Fruit fly (Drosophila melanogaster) whole organism, wandering third instar larva: Measurements from ENCODE around the gene TwdlC.

Experiments used
- CG32264 ChIP-seq: fragments of 200-800 bp; sonication (Bioruptor generic); optimal IDR thresholded peaks from 2 replicates; lab custom pipeline; 2016; ENCODE audit warnings: missing biosample characterization, missing genetic modification characterization
- CG9705 ChIP-seq: fragments of 200-800 bp; sonication (Bioruptor generic); optimal IDR thresholded peaks from 2 replicates; lab custom pipeline; 2018; ENCODE audit warnings: missing biosample characterization, mild to moderate bottlenecking, missing genetic modification characterization
- CrebA ChIP-seq: fragments of 200-800 bp; sonication (Bioruptor generic); optimal IDR thresholded peaks from 2 replicates; lab custom pipeline; 2016; ENCODE audit warnings: missing biosample characterization, mild to moderate bottlenecking, missing genetic modification characterization, borderline replicate concordance
- Dfd ChIP-seq: fragments of >200 bp; optimal IDR thresholded peaks from 2 replicates; lab custom pipeline; 2017; ENCODE audit warnings: missing biosample characterization, missing genetic modification characterization
- Dif ChIP-seq: fragments of 200-275, 200-300 bp; sonication (Bioruptor generic); optimal IDR thresholded peaks from 2 replicates; lab custom pipeline; 2018; ENCODE audit warnings: missing biosample characterization, missing genetic modification characterization; ENCODE audit not compliant: partially characterized antibody
- HLH106 ChIP-seq: fragments of 200-800 bp; optimal IDR thresholded peaks from 3 replicates; lab custom pipeline; 2019; ENCODE audit warnings: missing biosample characterization, mild to moderate bottlenecking, missing genetic modification characterization, moderate library complexity
- Hnf4 ChIP-seq: fragments of 200-800 bp; sonication (Bioruptor generic); optimal IDR thresholded peaks from 2 replicates; lab custom pipeline; 2016; ENCODE audit warnings: missing biosample characterization, mild to moderate bottlenecking, missing genetic modification characterization
- Hr78 ChIP-seq: fragments of >200 bp; optimal IDR thresholded peaks from 2 replicates; lab custom pipeline; 2017; ENCODE audit warnings: missing biosample characterization, missing genetic modification characterization
- Hr83 ChIP-seq: fragments of 200-300 bp; sonication (Bioruptor generic); optimal IDR thresholded peaks from 2 replicates; lab custom pipeline; 2016; ENCODE audit warnings: missing biosample characterization, mild to moderate bottlenecking, missing genetic modification characterization, moderate library complexity; ENCODE audit not compliant: poor library complexity, severe bottlenecking
- Mio ChIP-seq: sonication (Bioruptor generic); optimal IDR thresholded peaks from 2 replicates; lab custom pipeline; 2016; ENCODE audit warnings: missing biosample characterization, missing genetic modification characterization
- N ChIP-seq: fragments of >200 bp; optimal IDR thresholded peaks from 2 replicates; lab custom pipeline; 2018; ENCODE audit warnings: missing biosample characterization, missing external identifiers, missing genetic modification characterization
- OdsH ChIP-seq: fragments of 200-800 bp; sonication (Bioruptor generic); optimal IDR thresholded peaks from 2 replicates; lab custom pipeline; 2016; ENCODE audit warnings: missing biosample characterization, mild to moderate bottlenecking, missing genetic modification characterization
- Rel ChIP-seq, 2 experiments: fragments of 200-800 bp; sonication (Bioruptor generic) in 1 of 2; optimal IDR thresholded peaks; 2 replicates in 1 of 2; 3 replicates in 1 of 2; lab custom pipeline; 2016 to 2019; ENCODE audit warnings: mild to moderate bottlenecking in 2 of 2, missing biosample characterization in 2 of 2, missing genetic modification characterization in 2 of 2, moderate library complexity in 1 of 2
- Sp1 ChIP-seq: fragments of 200-800 bp; sonication (Bioruptor generic); optimal IDR thresholded peaks from 3 replicates; lab custom pipeline; 2019; ENCODE audit warnings: missing biosample characterization, mild to moderate bottlenecking, missing genetic modification characterization, moderate library complexity
- Vsx2 ChIP-seq: fragments of 200-300, 225-300 bp; sonication (Bioruptor generic); optimal IDR thresholded peaks from 2 replicates; lab custom pipeline; 2018; ENCODE audit warnings: missing biosample characterization, missing genetic modification characterization; ENCODE audit not compliant: partially characterized antibody
- brk ChIP-seq: fragments of 200-800 bp; sonication (Bioruptor generic); optimal IDR thresholded peaks from 2 replicates; lab custom pipeline; 2016; ENCODE audit warnings: missing biosample characterization, mild to moderate bottlenecking, missing genetic modification characterization
- dmrt93B ChIP-seq: fragments of 200-800 bp; sonication (Bioruptor generic); optimal IDR thresholded peaks from 2 replicates; lab custom pipeline; 2018; ENCODE audit warnings: missing biosample characterization, mild to moderate bottlenecking, missing genetic modification characterization
- dsf ChIP-seq: sonication (Bioruptor generic); optimal IDR thresholded peaks from 2 replicates; lab custom pipeline; 2016; ENCODE audit warnings: missing biosample characterization, missing genetic modification characterization, borderline replicate concordance
- ey ChIP-seq: fragments of 200-800 bp; sonication (Bioruptor generic); optimal IDR thresholded peaks from 2 replicates; lab custom pipeline; 2016; ENCODE audit warnings: missing biosample characterization, missing genetic modification characterization
- foxo ChIP-seq, 2 experiments: fragments of 200-800 bp; sonication (Bioruptor generic); optimal IDR thresholded peaks; 2 replicates in 1 of 2; 3 replicates in 1 of 2; lab custom pipeline; 2016 to 2017; ENCODE audit warnings: missing biosample characterization in 2 of 2, missing genetic modification characterization in 2 of 2
- fru ChIP-seq: fragments of 200-800 bp; sonication (Bioruptor generic); optimal IDR thresholded peaks from 3 replicates; lab custom pipeline; 2016; ENCODE audit warnings: missing biosample characterization, mild to moderate bottlenecking, missing genetic modification characterization
- h ChIP-seq: fragments of 200-800 bp; sonication (Bioruptor generic); optimal IDR thresholded peaks from 3 replicates; lab custom pipeline; 2016; ENCODE audit warnings: missing biosample characterization, mild to moderate bottlenecking, missing genetic modification characterization
- jim ChIP-seq: fragments of 175-275, 200-325 bp; sonication (Bioruptor generic); optimal IDR thresholded peaks from 2 replicates; lab custom pipeline; 2016; ENCODE audit warnings: missing biosample characterization, mild to moderate bottlenecking, missing genetic modification characterization
- lola ChIP-seq: fragments of >200 bp; optimal IDR thresholded peaks from 2 replicates; lab custom pipeline; 2017; ENCODE audit warnings: missing biosample characterization, missing genetic modification characterization
- psq ChIP-seq: fragments of 200-800 bp; sonication (Bioruptor generic); optimal IDR thresholded peaks from 3 replicates; lab custom pipeline; 2017; ENCODE audit warnings: missing biosample characterization, mild to moderate bottlenecking, missing genetic modification characterization, moderate library complexity
- sage ChIP-seq: fragments of 200-800 bp; sonication (Bioruptor generic); optimal IDR thresholded peaks from 2 replicates; lab custom pipeline; 2016; ENCODE audit warnings: missing biosample characterization, mild to moderate bottlenecking, missing genetic modification characterization
- sv ChIP-seq: fragments of 200-800 bp; sonication (Bioruptor generic); optimal IDR thresholded peaks from 3 replicates; lab custom pipeline; 2016; ENCODE audit warnings: missing biosample characterization, missing genetic modification characterization
- tai ChIP-seq: sonication (Bioruptor generic); optimal IDR thresholded peaks from 2 replicates; lab custom pipeline; 2016; ENCODE audit warnings: missing biosample characterization, missing genetic modification characterization
- usp ChIP-seq: fragments of >200 bp; optimal IDR thresholded peaks from 2 replicates; lab custom pipeline; 2017; ENCODE audit warnings: missing biosample characterization, missing genetic modification characterization
- woc ChIP-seq: sonication (Bioruptor generic); optimal IDR thresholded peaks from 2 replicates; lab custom pipeline; 2016; ENCODE audit warnings: missing biosample characterization, mild to moderate bottlenecking, missing genetic modification characterization

The TwdlC gene

dm6 chr3R:26963747-26964174 is 30.9 kb upstream of the TwdlC start (continued):
- TF ChIP-seq foxo (GFP tag; optimal IDR thresholded peaks at IDR 0.05; lab: Kevin White, UChicago) (peak in 1 of 2 experiments; percentile 71), dmrt93B (peak; percentile 64), Rel (GFP tag; optimal IDR thresholded peaks at IDR 0.05; lab: Kevin White, UChicago) (no peak), Rel (tag; optimal IDR thresholded peaks at IDR 0.05; lab: Kevin White, UChicago) (no peak), Hr83 (no peak), woc (GFP tag; lab: Kevin White, UChicago) (peak; percentile 19), Dfd (no peak), dsf (GFP tag; lab: Kevin White, UChicago) (no peak), CrebA (no peak), ey (GFP tag; lab: Kevin White, UChicago) (peak; percentile 47), OdsH (peak; percentile 25)

dm6 chr3R:26964452-26965133 is 30.0 kb upstream of the TwdlC start, which contains the start of gene Tsp97E:
Gene Tsp97E, minus strand, starts transcription at chr3R:26964817.
- TF ChIP-seq Hr78 (GFP tag; lab: Kevin White, UChicago) (no peak), brk (peak; percentile 25), Sp1 (GFP tag; lab: Kevin White, UChicago) (peak; percentile 5), fru (GFP tag; lab: Kevin White, UChicago) (peak; percentile 54), jim (GFP tag; lab: Kevin White, UChicago) (no peak), Hnf4 (GFP tag; lab: Kevin White, UChicago) (peak; percentile 3)

- TF ChIP-seq Hnf4 (GFP tag; lab: Kevin White, UChicago) (no peak), CrebA (no peak), h (GFP tag; lab: Kevin White, UChicago) (no peak), Mio (GFP tag; lab: Kevin White, UChicago) (no peak), brk (no peak), Vsx2 (GFP tag; lab: Kevin White, UChicago) (no peak), sv (GFP tag; lab: Kevin White, UChicago) (no peak), ey (GFP tag; lab: Kevin White, UChicago) (no peak), HLH106 (tag; lab: Kevin White, UChicago) (no peak), N (GFP tag; lab: Kevin White, UChicago) (no peak), Rel (GFP tag; optimal IDR thresholded peaks at IDR 0.05; lab: Kevin White, UChicago) (no peak), Rel (tag; optimal IDR thresholded peaks at IDR 0.05; lab: Kevin White, UChicago) (no peak), psq (GFP tag; lab: Kevin White, UChicago) (no peak), Hr83 (no peak), Dfd (no peak), usp (no peak), woc (GFP tag; lab: Kevin White, UChicago) (no peak), Dif (GFP tag; lab: Kevin White, UChicago) (no peak), lola (no peak), CG32264 (GFP tag; lab: Kevin White, UChicago) (no peak)
Observed at dm6 chr3R:26966385-26966784, 28.2 kb upstream of the TwdlC start, which contains the start of gene Gr97a. Gene Gr97a, minus strand, starts transcription at chr3R:26966485.

- TF ChIP-seq Dif (GFP tag; lab: Kevin White, UChicago) (no peak), h (GFP tag; lab: Kevin White, UChicago) (peak; percentile 59), sage (GFP tag; lab: Kevin White, UChicago) (no peak), tai (GFP tag; lab: Kevin White, UChicago) (no peak), CG9705 (GFP tag; lab: Kevin White, UChicago) (no peak), sv (GFP tag; lab: Kevin White, UChicago) (no peak), woc (GFP tag; lab: Kevin White, UChicago) (peak; percentile 69), OdsH (no peak), ey (GFP tag; lab: Kevin White, UChicago) (no peak), psq (GFP tag; lab: Kevin White, UChicago) (peak; percentile 50), lola (no peak), Mio (GFP tag; lab: Kevin White, UChicago) (no peak), Sp1 (GFP tag; lab: Kevin White, UChicago) (peak; percentile 9), Rel (GFP tag; optimal IDR thresholded peaks at IDR 0.05; lab: Kevin White, UChicago) (no peak), Rel (tag; optimal IDR thresholded peaks at IDR 0.05; lab: Kevin White, UChicago) (peak; percentile 8), usp (no peak), dmrt93B (no peak), Vsx2 (GFP tag; lab: Kevin White, UChicago) (no peak), fru (GFP tag; lab: Kevin White, UChicago) (no peak), Dfd (no peak)
Observed at dm6 chr3R:26966794-26967323, 27.8 kb upstream of the TwdlC start, which contains the start of gene CG5521. Gene CG5521, plus strand, starts transcription at chr3R:26966930.
